Worm (Caenorhabditis elegans) whole organism, L2 larva: ENCODE data around the gene sssh-1.

Source experiments
- C34F6.9 ChIP-seq: fragments of 150-350 bp; optimal IDR thresholded peaks from 2 replicates; lab custom pipeline; 2014; ENCODE audit warnings: missing biosample characterization, missing genetic modification characterization
- F13H6.1 ChIP-seq: sonication (generic microtip); optimal IDR thresholded peaks from 2 replicates; lab custom pipeline; 2016; ENCODE audit warnings: missing genetic modification characterization, missing compliant biosample characterization
- R02D3.7 ChIP-seq: fragments of 150-350 bp; optimal IDR thresholded peaks from 2 replicates; lab custom pipeline; 2014; ENCODE audit warnings: missing biosample characterization, missing genetic modification characterization
- ZK546.5 ChIP-seq: sonication (generic microtip); optimal IDR thresholded peaks from 2 replicates; lab custom pipeline; 2017; ENCODE audit warnings: missing biosample characterization, missing genetic modification characterization
- aly-2 ChIP-seq: fragments of 150-350 bp; optimal IDR thresholded peaks from 2 replicates; lab custom pipeline; 2014; ENCODE audit warnings: missing biosample characterization, missing genetic modification characterization
- ama-1 ChIP-seq: fragments of 150-350 bp; optimal IDR thresholded peaks from 2 replicates; lab custom pipeline; 2018; ENCODE audit warnings: inconsistent platforms
- blmp-1 ChIP-seq: sonication (generic microtip); optimal IDR thresholded peaks from 2 replicates; lab custom pipeline; 2017; ENCODE audit warnings: missing genetic modification characterization, mild to moderate bottlenecking, missing compliant biosample characterization, antibody characterized with exemption, moderate library complexity; ENCODE audit not compliant: insufficient read depth
- ceh-16 ChIP-seq: fragments of 150-350 bp; optimal IDR thresholded peaks from 2 replicates; lab custom pipeline; 2014; ENCODE audit warnings: missing biosample characterization, missing genetic modification characterization
- ceh-82 ChIP-seq: fragments of 150-350 bp; optimal IDR thresholded peaks from 2 replicates; lab custom pipeline; 2014; ENCODE audit warnings: missing biosample characterization, missing genetic modification characterization
- lin-39 ChIP-seq: fragments of 150-350 bp; optimal IDR thresholded peaks from 2 replicates; lab custom pipeline; 2014; ENCODE audit warnings: missing biosample characterization, missing genetic modification reagents, missing genetic modification characterization
- mbf-1 ChIP-seq: sonication (generic microtip); optimal IDR thresholded peaks from 2 replicates; lab custom pipeline; 2017; ENCODE audit warnings: missing biosample characterization, missing genetic modification characterization
- mdl-1 ChIP-seq, 2 experiments: fragments of 150-350 bp in 1 of 2; sonication (generic microtip) in 1 of 2; optimal IDR thresholded peaks; 2 replicates each; lab custom pipeline; 2017; ENCODE audit warnings: missing biosample characterization in 2 of 2, missing genetic modification characterization in 2 of 2
- nhr-10 ChIP-seq: sonication (generic microtip); optimal IDR thresholded peaks from 2 replicates; lab custom pipeline; 2017; ENCODE audit warnings: missing biosample characterization, missing genetic modification characterization
- nhr-11 ChIP-seq: fragments of 150-350 bp; optimal IDR thresholded peaks from 2 replicates; lab custom pipeline; 2014; ENCODE audit warnings: missing biosample characterization, missing genetic modification characterization
- nhr-12 ChIP-seq: fragments of 150-350 bp; optimal IDR thresholded peaks from 2 replicates; lab custom pipeline; 2014; ENCODE audit warnings: missing biosample characterization, missing genetic modification characterization
- nhr-129 ChIP-seq: fragments of 150-350 bp; optimal IDR thresholded peaks from 2 replicates; lab custom pipeline; 2014; ENCODE audit warnings: missing biosample characterization, missing genetic modification characterization
- nhr-21 ChIP-seq: fragments of 150-350 bp; optimal IDR thresholded peaks from 2 replicates; lab custom pipeline; 2014; ENCODE audit warnings: missing biosample characterization, missing genetic modification characterization
- nhr-23 ChIP-seq: fragments of 150-350 bp; optimal IDR thresholded peaks from 2 replicates; lab custom pipeline; 2014; ENCODE audit warnings: missing biosample characterization, missing genetic modification reagents, missing genetic modification characterization
- nhr-237 ChIP-seq: fragments of 150-350 bp; optimal IDR thresholded peaks from 2 replicates; lab custom pipeline; 2014; ENCODE audit warnings: missing biosample characterization, missing genetic modification characterization
- nhr-6 ChIP-seq: fragments of 150-350 bp; optimal IDR thresholded peaks from 2 replicates; lab custom pipeline; 2014; ENCODE audit warnings: missing biosample characterization, missing genetic modification characterization
- nhr-77 ChIP-seq: fragments of 150-350 bp; optimal IDR thresholded peaks from 2 replicates; lab custom pipeline; 2014; ENCODE audit warnings: missing biosample characterization, missing genetic modification characterization
- peb-1 ChIP-seq: fragments of 150-350 bp; optimal IDR thresholded peaks from 2 replicates; lab custom pipeline; 2014; ENCODE audit warnings: missing biosample characterization, missing genetic modification characterization
- sem-4 ChIP-seq: fragments of 150-350 bp; optimal IDR thresholded peaks from 2 replicates; lab custom pipeline; 2014; ENCODE audit warnings: missing biosample characterization, missing genetic modification reagents, missing genetic modification characterization
- skn-1 ChIP-seq: sonication (generic microtip); optimal IDR thresholded peaks from 2 replicates; lab custom pipeline; 2017; ENCODE audit warnings: missing biosample characterization, missing genetic modification characterization
- sma-3 ChIP-seq: sonication (generic microtip); optimal IDR thresholded peaks from 2 replicates; lab custom pipeline; 2016; ENCODE audit warnings: missing genetic modification reagents, missing genetic modification characterization, missing compliant biosample characterization
- sma-9 ChIP-seq, 2 experiments: fragments of 150-350 bp in 1 of 2; sonication (generic microtip) in 1 of 2; optimal IDR thresholded peaks; 2 replicates each; lab custom pipeline; 2014 to 2016; ENCODE audit warnings: missing genetic modification characterization in 2 of 2, mild to moderate bottlenecking in 1 of 2, missing biosample characterization in 1 of 2, missing compliant biosample characterization in 1 of 2, missing genetic modification reagents in 1 of 2, moderate library complexity in 1 of 2
- unc-55 ChIP-seq: fragments of 150-350 bp; sonication (generic microtip); optimal IDR thresholded peaks from 3 replicates; lab custom pipeline; 2014; ENCODE audit warnings: missing biosample characterization, missing genetic modification reagents, missing genetic modification characterization
- unc-62 ChIP-seq: fragments of 150-350 bp; optimal IDR thresholded peaks from 2 replicates; lab custom pipeline; 2014; ENCODE audit warnings: missing biosample characterization, missing genetic modification reagents, missing genetic modification characterization
- zag-1 ChIP-seq: fragments of 150-350 bp; optimal IDR thresholded peaks from 2 replicates; lab custom pipeline; 2014; ENCODE audit warnings: missing biosample characterization, missing genetic modification characterization
- ztf-1 ChIP-seq: fragments of 200-800 bp; sonication (Bioruptor generic); conservative IDR thresholded peaks from 2 replicates; pipeline ENCODE4 v1.3.6; 2022; ENCODE audit warnings: missing genetic modification characterization, missing compliant biosample characterization
- ztf-4 ChIP-seq: fragments of 150-350 bp; optimal IDR thresholded peaks from 2 replicates; lab custom pipeline; 2014; ENCODE audit warnings: missing biosample characterization, missing genetic modification characterization

Gene sssh-1

DNA sequence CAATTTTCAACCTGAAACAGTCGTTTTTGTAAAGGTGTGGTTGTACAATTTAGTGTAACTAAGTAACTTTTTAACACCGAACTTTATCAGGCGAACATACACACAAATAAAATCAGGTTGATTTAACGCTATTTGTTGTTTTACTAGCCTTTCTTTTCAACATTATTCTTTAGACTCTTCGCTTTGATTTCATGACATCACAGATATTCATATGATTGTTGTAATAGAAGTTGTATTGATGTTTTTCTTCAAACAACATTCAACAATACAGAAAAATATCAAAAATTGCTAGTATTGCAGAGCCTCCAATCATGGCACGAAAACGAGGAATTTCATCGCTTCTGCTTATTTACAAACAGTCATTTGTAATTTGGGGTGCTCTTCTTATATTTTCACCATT lies 19.1 kb downstream of the sssh-1 start, which contains the start of gene nac-1:
nac-1 (plus strand) TSS at position 301 of the 400 bp plus-strand sequence.
- no peak for TF ChIP-seq nhr-237 (tag; lab: Kevin White, UChicago)
- TF ChIP-seq unc-62 (GFP tag; lab: Kevin White, UChicago) = no peak
- no peak for TF ChIP-seq C34F6.9 (tag; lab: Kevin White, UChicago)
- no peak for TF ChIP-seq sma-9 (GFP tag; optimal IDR thresholded peaks at IDR 0.05; lab: Kevin White, UChicago)
- TF ChIP-seq sma-9 (tag; optimal IDR thresholded peaks at IDR 0.05; lab: Kevin White, UChicago) = no peak
- TF ChIP-seq nhr-21 (tag; lab: Kevin White, UChicago) = no peak
- no peak for TF ChIP-seq nhr-12 (tag; lab: Kevin White, UChicago)
- no peak for TF ChIP-seq ceh-82 (tag; lab: Kevin White, UChicago)

- no peak for TF ChIP-seq zag-1 (tag; lab: Kevin White, UChicago)
- no peak for TF ChIP-seq unc-62 (GFP tag; lab: Kevin White, UChicago)
- TF ChIP-seq ama-1 = no peak
- TF ChIP-seq lin-39 (tag; lab: Kevin White, UChicago) = no peak
- no peak for TF ChIP-seq nhr-6 (tag; lab: Kevin White, UChicago)
- TF ChIP-seq unc-55 = no peak
- TF ChIP-seq nhr-237 (tag; lab: Kevin White, UChicago) = no peak
- no peak for TF ChIP-seq nhr-11 (tag; lab: Kevin White, UChicago)
- no peak for TF ChIP-seq nhr-23 (tag; lab: Kevin White, UChicago)
- TF ChIP-seq F13H6.1 (tag; lab: Kevin White, UChicago) = no peak
- TF ChIP-seq mdl-1 (tag; optimal IDR thresholded peaks at IDR 0.05; lab: Kevin White, UChicago) = no peak
- no peak for TF ChIP-seq ztf-1 (GFP tag; lab: Robert Waterston, UW)
- TF ChIP-seq aly-2 (tag; lab: Kevin White, UChicago) = no peak
- no peak for TF ChIP-seq mbf-1 (tag; lab: Kevin White, UChicago)
- no peak for TF ChIP-seq peb-1 (tag; lab: Kevin White, UChicago)
- no peak for TF ChIP-seq blmp-1 (tag; lab: Kevin White, UChicago)
- no peak for TF ChIP-seq sma-9 (GFP tag; optimal IDR thresholded peaks at IDR 0.05; lab: Kevin White, UChicago)
- TF ChIP-seq sma-9 (tag; optimal IDR thresholded peaks at IDR 0.05; lab: Kevin White, UChicago) = no peak
- no peak for TF ChIP-seq ceh-82 (tag; lab: Kevin White, UChicago)
- TF ChIP-seq ztf-4 (tag; lab: Kevin White, UChicago) = no peak
- TF ChIP-seq nhr-10 = no peak
Measured at ce11 chrX:14897192-14897591, 21.4 kb downstream of the sssh-1 start.

DNA sequence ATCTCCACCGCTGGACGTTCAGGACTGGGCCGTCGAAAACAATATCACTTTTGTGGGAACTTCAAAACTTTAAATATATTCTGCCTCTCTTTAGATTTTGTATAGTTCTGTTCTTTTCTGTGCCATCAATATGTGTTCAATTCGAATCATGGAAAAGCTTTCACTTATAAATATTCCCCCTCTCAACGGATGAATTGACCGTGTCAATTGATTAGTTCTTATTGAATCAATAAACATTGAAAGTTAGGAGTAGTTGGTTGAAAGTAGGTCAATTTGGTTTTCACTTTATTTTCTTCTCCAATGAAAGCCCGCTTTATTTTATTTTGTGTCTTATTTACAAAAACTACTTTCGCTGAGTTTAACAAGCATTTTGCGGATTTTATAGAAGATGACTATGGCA lies 22.4 kb downstream of the sssh-1 start, which contains the start of gene lips-8:
lips-8 (plus strand) TSS at position 301 of the 400 bp plus-strand sequence.
- no peak for TF ChIP-seq C34F6.9 (tag; lab: Kevin White, UChicago)
- no peak for TF ChIP-seq nhr-11 (tag; lab: Kevin White, UChicago)
- no peak for TF ChIP-seq ceh-16
- TF ChIP-seq blmp-1 (tag; lab: Kevin White, UChicago) = no peak
- no peak for TF ChIP-seq nhr-77 (tag; lab: Kevin White, UChicago)
- no peak for TF ChIP-seq nhr-237 (tag; lab: Kevin White, UChicago)

DNA sequence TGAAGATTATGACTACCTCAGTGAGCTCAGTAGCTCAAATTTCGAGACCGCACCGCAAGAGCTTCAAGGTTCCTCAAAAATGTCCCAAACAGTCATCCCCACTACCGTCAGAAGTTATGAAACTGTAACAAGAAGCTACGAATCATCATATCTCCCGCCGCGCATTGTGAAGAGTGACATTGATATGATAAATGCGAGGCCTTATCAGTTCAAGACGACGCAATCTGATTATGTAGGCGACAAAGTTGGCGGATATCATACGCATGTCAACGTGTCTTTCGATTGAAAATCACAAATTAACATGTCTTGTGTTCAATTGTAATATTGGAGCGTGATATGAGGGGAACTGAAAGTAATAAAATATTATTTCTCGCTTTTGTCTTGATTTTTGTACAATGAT lies 24.7 kb downstream of the sssh-1 start:
- TF ChIP-seq ZK546.5 (tag; lab: Kevin White, UChicago) (no peak), sem-4 (tag; lab: Kevin White, UChicago) (no peak), nhr-129 (tag; lab: Kevin White, UChicago) (no peak)

DNA sequence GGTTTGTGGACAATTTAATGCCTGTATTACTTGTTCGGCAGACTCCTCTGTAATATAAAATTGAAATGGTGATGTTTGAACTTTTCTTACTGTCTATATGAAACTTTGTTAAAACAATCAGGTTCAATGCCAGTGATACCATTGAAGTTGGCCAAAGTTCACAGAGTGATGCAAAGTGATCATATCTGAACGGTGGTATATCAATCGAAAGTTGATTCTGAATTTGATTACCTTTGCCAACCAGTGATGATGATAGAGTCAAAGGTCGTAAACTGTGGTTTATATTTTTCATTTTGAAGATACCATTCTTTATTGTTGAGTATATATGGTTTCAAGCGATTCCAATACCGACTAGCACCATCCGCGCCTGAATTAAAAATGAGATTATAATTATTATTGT lies 27.7 kb downstream of the sssh-1 start:
- TF ChIP-seq blmp-1 (tag; lab: Kevin White, UChicago) (peak; percentile 55), nhr-6 (tag; lab: Kevin White, UChicago) (no peak), sma-9 (GFP tag; optimal IDR thresholded peaks at IDR 0.05; lab: Kevin White, UChicago) (peak; percentile 38), sma-9 (tag; optimal IDR thresholded peaks at IDR 0.05; lab: Kevin White, UChicago) (no peak), R02D3.7 (no peak), unc-62 (GFP tag; lab: Kevin White, UChicago) (no peak), mbf-1 (tag; lab: Kevin White, UChicago) (no peak)

DNA sequence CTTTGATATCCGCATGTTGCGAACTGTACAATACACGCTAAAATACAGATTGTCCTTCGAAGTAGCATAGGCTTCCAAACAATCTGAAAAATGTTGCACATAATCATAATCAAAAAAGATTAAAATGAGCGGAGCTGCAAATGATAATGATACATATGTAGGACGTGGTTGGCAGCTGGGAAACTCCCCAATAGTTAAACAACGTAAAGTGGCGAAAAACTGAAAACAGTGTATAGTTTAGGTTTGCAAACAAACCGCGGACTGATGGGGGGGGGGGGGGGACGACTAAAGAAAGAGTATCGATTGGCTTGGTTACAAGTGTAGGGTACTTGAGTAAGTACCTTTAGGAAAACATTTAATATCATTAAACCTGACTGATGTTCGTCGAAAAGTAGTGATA lies 29.4 kb downstream of the sssh-1 start, which contains the start of gene hex-5:
hex-5 (minus strand) TSS at position 101 of the 400 bp plus-strand sequence.
- no peak for TF ChIP-seq ztf-1 (GFP tag; lab: Robert Waterston, UW)
- TF ChIP-seq sma-3 (GFP tag; lab: Kevin White, UChicago) = no peak
- no peak for TF ChIP-seq ZK546.5 (tag; lab: Kevin White, UChicago)
- no peak for TF ChIP-seq skn-1 (tag; lab: Kevin White, UChicago)
- no peak for TF ChIP-seq zag-1 (tag; lab: Kevin White, UChicago)
- TF ChIP-seq lin-39 (tag; lab: Kevin White, UChicago) = no peak
- TF ChIP-seq nhr-6 (tag; lab: Kevin White, UChicago) = no peak
